Worm (Caenorhabditis elegans) whole organism, L1 larva: ENCODE data around the gene C11H1.5.

ENCODE experiments used
- C16A3.4 ChIP-seq: fragments of 150-350 bp; optimal IDR thresholded peaks from 2 replicates; lab custom pipeline; 2014; ENCODE audit warnings: missing biosample characterization, missing genetic modification characterization
- C34B4.2 ChIP-seq: sonication (generic microtip); optimal IDR thresholded peaks from 2 replicates; lab custom pipeline; 2017; ENCODE audit warnings: mild to moderate bottlenecking, missing genetic modification characterization, missing compliant biosample characterization
- F16B12.6 ChIP-seq: fragments of 150-350 bp; optimal IDR thresholded peaks from 2 replicates; lab custom pipeline; 2014; ENCODE audit warnings: missing biosample characterization, missing genetic modification characterization
- Y116A8C.19 ChIP-seq: sonication (generic microtip); optimal IDR thresholded peaks from 2 replicates; lab custom pipeline; 2016; ENCODE audit warnings: missing compliant biosample characterization, missing genetic modification characterization, borderline replicate concordance
- alr-1 ChIP-seq: fragments of 200-800 bp; sonication (Bioruptor generic); optimal IDR thresholded peaks from 2 replicates; lab custom pipeline; 2018; ENCODE audit warnings: borderline replicate concordance, mild to moderate bottlenecking, missing genetic modification characterization, missing compliant biosample characterization
- ama-1 ChIP-seq: fragments of 150-350 bp; optimal IDR thresholded peaks from 2 replicates; lab custom pipeline; 2014
- ceh-63 ChIP-seq: fragments of 200-800 bp; sonication (Bioruptor generic); optimal IDR thresholded peaks from 2 replicates; lab custom pipeline; 2018; ENCODE audit warnings: mild to moderate bottlenecking, missing genetic modification characterization, missing compliant biosample characterization
- ceh-8 ChIP-seq: fragments of 200-800 bp; sonication (Bioruptor generic); optimal IDR thresholded peaks from 2 replicates; lab custom pipeline; 2018; ENCODE audit warnings: mild to moderate bottlenecking, missing genetic modification characterization, moderate library complexity, missing compliant biosample characterization
- ceh-82 ChIP-seq, 3 experiments: fragments of 150-350 bp in 1 of 3; sonication (generic microtip) in 2 of 3; optimal IDR thresholded peaks; 2 replicates each; lab custom pipeline; 2014 to 2017; ENCODE audit warnings: missing biosample characterization in 3 of 3, missing genetic modification characterization in 3 of 3
- ceh-88 ChIP-seq: fragments of 200-800 bp; sonication (Bioruptor generic); IDR thresholded peaks from 2 replicates; pipeline ENCODE4 v1.3.6; 2022; ENCODE audit warnings: missing genetic modification characterization, missing compliant biosample characterization
- dsc-1 ChIP-seq: sonication (generic microtip); optimal IDR thresholded peaks from 2 replicates; lab custom pipeline; 2016; ENCODE audit warnings: mild to moderate bottlenecking, missing genetic modification characterization, missing compliant biosample characterization
- fos-1 ChIP-seq: fragments of 150-350 bp; optimal IDR thresholded peaks from 2 replicates; lab custom pipeline; 2014; ENCODE audit warnings: missing biosample characterization, missing genetic modification characterization
- grh-1 ChIP-seq: fragments of 200-800 bp; sonication (Bioruptor generic); IDR thresholded peaks from 2 replicates; pipeline ENCODE4 v1.3.6; 2022; ENCODE audit warnings: missing genetic modification reagents, missing genetic modification characterization, missing compliant biosample characterization
- hlh-17 ChIP-seq: fragments of 200-800 bp; sonication (Bioruptor generic); optimal IDR thresholded peaks from 2 replicates; lab custom pipeline; 2018; ENCODE audit warnings: missing genetic modification characterization, mild to moderate bottlenecking, missing compliant biosample characterization, moderate library complexity, borderline replicate concordance
- hlh-4 ChIP-seq: sonication (generic microtip); optimal IDR thresholded peaks from 2 replicates; lab custom pipeline; 2016; ENCODE audit warnings: mild to moderate bottlenecking, missing genetic modification characterization, missing compliant biosample characterization
- irx-1 ChIP-seq: sonication (generic microtip); optimal IDR thresholded peaks from 2 replicates; lab custom pipeline; 2016; ENCODE audit warnings: missing genetic modification characterization, missing compliant biosample characterization
- isw-1 ChIP-seq: fragments of 200-800 bp; sonication (Bioruptor generic); IDR thresholded peaks from 2 replicates; pipeline ENCODE4 v1.3.6; 2022; ENCODE audit warnings: missing genetic modification characterization, missing compliant biosample characterization
- lin-13 ChIP-seq: fragments of 150-350 bp; optimal IDR thresholded peaks from 2 replicates; lab custom pipeline; 2014; ENCODE audit warnings: missing biosample characterization, missing genetic modification reagents, missing genetic modification characterization
- lin-14 ChIP-seq: fragments of 200-800 bp; sonication (Bioruptor generic); optimal IDR thresholded peaks from 2 replicates; lab custom pipeline; 2018; ENCODE audit warnings: mild to moderate bottlenecking, missing genetic modification characterization, moderate library complexity, missing compliant biosample characterization
- lin-15B ChIP-seq: fragments of 150-350 bp; sonication (generic microtip); optimal IDR thresholded peaks from 3 replicates; lab custom pipeline; 2014; ENCODE audit warnings: missing biosample characterization, missing genetic modification characterization
- lin-35 ChIP-seq, 2 experiments: fragments of 150-350 bp; optimal IDR thresholded peaks; 2 replicates each; lab custom pipeline; 2014; ENCODE audit warnings: missing biosample characterization in 2 of 2, missing genetic modification characterization in 2 of 2, missing genetic modification reagents in 2 of 2
- lsy-2 ChIP-seq, 2 experiments: fragments of 150-350 bp; optimal IDR thresholded peaks; 2 replicates each; lab custom pipeline; 2014; ENCODE audit warnings: missing biosample characterization in 2 of 2, missing genetic modification characterization in 2 of 2
- nhr-11 ChIP-seq: fragments of 150-350 bp; optimal IDR thresholded peaks from 2 replicates; lab custom pipeline; 2014; ENCODE audit warnings: missing biosample characterization, missing genetic modification characterization
- nhr-19 ChIP-seq: fragments of 200-800 bp; sonication (Bioruptor generic); conservative IDR thresholded peaks from 2 replicates; pipeline ENCODE4 v1.3.6; 2022; ENCODE audit warnings: missing genetic modification characterization, missing compliant biosample characterization
- nhr-20 ChIP-seq: sonication (generic microtip); optimal IDR thresholded peaks from 2 replicates; lab custom pipeline; 2016; ENCODE audit warnings: mild to moderate bottlenecking, missing genetic modification characterization, missing compliant biosample characterization
- nhr-237 ChIP-seq: fragments of 150-350 bp; optimal IDR thresholded peaks from 2 replicates; lab custom pipeline; 2014; ENCODE audit warnings: missing biosample characterization, missing genetic modification characterization
- nhr-47 ChIP-seq: sonication (generic microtip); optimal IDR thresholded peaks from 2 replicates; lab custom pipeline; 2016; ENCODE audit warnings: mild to moderate bottlenecking, missing genetic modification characterization, moderate library complexity, missing compliant biosample characterization
- nhr-71 ChIP-seq: sonication (generic microtip); optimal IDR thresholded peaks from 2 replicates; lab custom pipeline; 2016; ENCODE audit warnings: mild to moderate bottlenecking, missing genetic modification characterization, moderate library complexity, missing compliant biosample characterization
- nhr-84 ChIP-seq: sonication (generic microtip); optimal IDR thresholded peaks from 2 replicates; lab custom pipeline; 2017; ENCODE audit warnings: missing biosample characterization, missing genetic modification characterization
- nhr-85 ChIP-seq: sonication (generic microtip); peaks from one replicate; lab custom pipeline; 2016; ENCODE audit warnings: missing genetic modification characterization, inconsistent platforms, missing compliant biosample characterization
- nhr-90 ChIP-seq: sonication (generic microtip); optimal IDR thresholded peaks from 2 replicates; lab custom pipeline; 2016; ENCODE audit warnings: mild to moderate bottlenecking, missing genetic modification characterization, missing compliant biosample characterization; ENCODE audit not compliant: poor library complexity
- pag-3 ChIP-seq: sonication (generic microtip); optimal IDR thresholded peaks from 2 replicates; lab custom pipeline; 2017; ENCODE audit warnings: missing genetic modification characterization, mild to moderate bottlenecking, missing compliant biosample characterization, antibody characterized with exemption, borderline replicate concordance; ENCODE audit not compliant: insufficient read depth
- pax-3 ChIP-seq: fragments of 200-800 bp; sonication (Bioruptor generic); optimal IDR thresholded peaks from 2 replicates; lab custom pipeline; 2018; ENCODE audit warnings: mild to moderate bottlenecking, missing genetic modification characterization, moderate library complexity, missing compliant biosample characterization
- rnt-1 ChIP-seq: sonication (generic microtip); optimal IDR thresholded peaks from 2 replicates; lab custom pipeline; 2016; ENCODE audit warnings: mild to moderate bottlenecking, missing genetic modification characterization, moderate library complexity, missing compliant biosample characterization
- snpc-4 ChIP-seq: fragments of 150-350 bp; optimal IDR thresholded peaks from 2 replicates; lab custom pipeline; 2014; ENCODE audit warnings: missing biosample characterization, missing genetic modification characterization
- snu-23 ChIP-seq: sonication (generic microtip); optimal IDR thresholded peaks from 2 replicates; lab custom pipeline; 2016; ENCODE audit warnings: missing genetic modification characterization, missing compliant biosample characterization
- sptf-1 ChIP-seq: fragments of 150-350 bp; optimal IDR thresholded peaks from 2 replicates; lab custom pipeline; 2014; ENCODE audit warnings: missing biosample characterization, missing genetic modification characterization
- swsn-7 ChIP-seq: sonication (generic microtip); optimal IDR thresholded peaks from 2 replicates; lab custom pipeline; 2016; ENCODE audit warnings: missing genetic modification characterization, missing compliant biosample characterization
- tbx-2 ChIP-seq: sonication (generic microtip); optimal IDR thresholded peaks from 2 replicates; lab custom pipeline; 2016; ENCODE audit warnings: missing genetic modification characterization, missing compliant biosample characterization
- tlp-1 ChIP-seq: fragments of 150-350 bp; optimal IDR thresholded peaks from 2 replicates; lab custom pipeline; 2014; ENCODE audit warnings: missing biosample characterization, missing genetic modification characterization
- unc-98 ChIP-seq: fragments of 200-800 bp; sonication (Bioruptor generic); IDR thresholded peaks from 2 replicates; pipeline ENCODE4 v1.3.6; 2022; ENCODE audit warnings: missing genetic modification characterization, missing compliant biosample characterization
- vab-15 ChIP-seq: sonication (generic microtip); optimal IDR thresholded peaks from 2 replicates; lab custom pipeline; 2017; ENCODE audit warnings: missing genotype, mild to moderate bottlenecking, missing genetic modification characterization, missing compliant biosample characterization
- xbp-1 ChIP-seq: sonication (generic microtip); optimal IDR thresholded peaks from 2 replicates; lab custom pipeline; 2016; ENCODE audit warnings: missing genetic modification characterization, missing compliant biosample characterization
- zip-4 ChIP-seq: fragments of 200-800 bp; sonication (Bioruptor generic); optimal IDR thresholded peaks from 2 replicates; lab custom pipeline; 2018; ENCODE audit warnings: mild to moderate bottlenecking, missing genetic modification characterization, moderate library complexity, missing compliant biosample characterization
- ztf-4 ChIP-seq: fragments of 150-350 bp; optimal IDR thresholded peaks from 2 replicates; lab custom pipeline; 2014; ENCODE audit warnings: missing biosample characterization, missing genetic modification characterization

C11H1.5 gene

ce11 chrX:14297209-14297608, 5.8 kb downstream of the C11H1.5 start (continued):
- TF ChIP-seq hlh-4 (no peak), xbp-1 (peak; percentile 57), ceh-8 (GFP tag; lab: Kevin White, UChicago) (peak; percentile 54), nhr-237 (tag; lab: Kevin White, UChicago) (no peak), nhr-84 (tag; lab: Kevin White, UChicago) (no peak), snpc-4 (tag; lab: Kevin White, UChicago) (no peak), sptf-1 (no peak), C34B4.2 (no peak), ceh-88 (GFP tag; lab: Robert Waterston, UW) (no peak), isw-1 (GFP tag; lab: Robert Waterston, UW) (peak; percentile 41), nhr-20 (tag; lab: Kevin White, UChicago) (peak; percentile 77), ceh-82 (tag; optimal IDR thresholded peaks at IDR 0.05; lab: Kevin White, UChicago) (peak; percentile 63 to 72 (median 65)), nhr-90 (tag; lab: Kevin White, UChicago) (peak; percentile 52), hlh-17 (GFP tag; lab: Kevin White, UChicago) (no peak), nhr-11 (no peak), grh-1 (GFP tag; lab: Robert Waterston, UW) (0 out of 2 replicates have a peak, but pooled peaks have one; percentile 28), tlp-1 (tag; lab: Kevin White, UChicago) (no peak), lin-13 (GFP tag; lab: Kevin White, UChicago) (no peak), irx-1 (tag; lab: Kevin White, UChicago) (peak; percentile 53), F16B12.6 (tag; lab: Kevin White, UChicago) (peak; percentile 38), dsc-1 (tag; lab: Kevin White, UChicago) (peak; percentile 73), C16A3.4 (tag; lab: Kevin White, UChicago) (peak; percentile 74), nhr-71 (peak; percentile 88), Y116A8C.19 (tag; lab: Kevin White, UChicago) (no peak), ceh-63 (no peak), zip-4 (GFP tag; lab: Kevin White, UChicago) (no peak), ztf-4 (peak; percentile 27), tbx-2 (tag; lab: Kevin White, UChicago) (peak; percentile 76), nhr-19 (peak; percentile 75), fos-1 (tag; lab: Kevin White, UChicago) (peak; percentile 56), lin-35 (GFP tag; optimal IDR thresholded peaks at IDR 0.05; lab: Kevin White, UChicago) (peak; percentile 53 to 76)

- no peak for TF ChIP-seq lin-15B (tag; lab: Kevin White, UChicago)
- TF ChIP-seq alr-1, result no peak
- no peak for TF ChIP-seq nhr-11
- no peak for TF ChIP-seq irx-1 (tag; lab: Kevin White, UChicago)
- no peak for TF ChIP-seq C16A3.4 (tag; lab: Kevin White, UChicago)
- no peak for TF ChIP-seq pax-3 (tag; lab: Kevin White, UChicago)
- no peak for TF ChIP-seq unc-98 (GFP tag; lab: Robert Waterston, UW)
- TF ChIP-seq fos-1 (tag; lab: Kevin White, UChicago), result no peak
Observed at ce11 chrX:14296559-14296958, 6.4 kb downstream of the C11H1.5 start, which contains the start of gene madd-3. Gene madd-3, minus strand, starts transcription at chrX:14296659.

- TF ChIP-seq pag-3 (tag; lab: Kevin White, UChicago) (peak; percentile 55), C16A3.4 (tag; lab: Kevin White, UChicago) (no peak), nhr-20 (tag; lab: Kevin White, UChicago) (peak; percentile 24), dsc-1 (tag; lab: Kevin White, UChicago) (peak; percentile 39), lsy-2 (tag; optimal IDR thresholded peaks at IDR 0.05; lab: Kevin White, UChicago) (peak in 1 of 2 experiments; percentile 14), rnt-1 (tag; lab: Kevin White, UChicago) (peak; percentile 36), lin-14 (GFP tag; lab: Kevin White, UChicago) (peak; percentile 64), pax-3 (tag; lab: Kevin White, UChicago) (no peak), snu-23 (peak; percentile 43), fos-1 (tag; lab: Kevin White, UChicago) (no peak), nhr-71 (peak; percentile 71), nhr-47 (tag; lab: Kevin White, UChicago) (no peak), vab-15 (tag; lab: Kevin White, UChicago) (no peak), nhr-85 (no peak), lin-15B (tag; lab: Kevin White, UChicago) (no peak), ztf-4 (no peak), ama-1 (lab: Kevin White, UChicago) (no peak), swsn-7 (tag; lab: Kevin White, UChicago) (peak; percentile 1), isw-1 (GFP tag; lab: Robert Waterston, UW) (no peak)
Observed at ce11 chrX:14292632-14293031, 10.3 kb downstream of the C11H1.5 start.
